Fruit fly (Drosophila melanogaster) whole organism, prepupa: ENCODE measurements around the gene cdi.

Source experiments
- Blimp-1 ChIP-seq: fragments of 200-800 bp; sonication (Bioruptor generic); optimal IDR thresholded peaks from 3 replicates; lab custom pipeline; 2017; ENCODE audit warnings: missing biosample characterization, missing genetic modification characterization, mild to moderate bottlenecking, moderate library complexity, missing genetic modification reagents
- CG10669 ChIP-seq: fragments of 200-800 bp; sonication (Bioruptor generic); optimal IDR thresholded peaks from 3 replicates; lab custom pipeline; 2018; ENCODE audit warnings: missing biosample characterization, mild to moderate bottlenecking, missing genetic modification characterization, moderate library complexity
- CG11294 ChIP-seq: fragments of 200-800 bp; sonication (Bioruptor generic); IDR thresholded peaks from 2 replicates; pipeline ENCODE4 v1.3.6; 2022; ENCODE audit warnings: missing biosample characterization, missing genetic modification characterization
- CG11762 ChIP-seq: fragments of 200-800 bp; sonication (Bioruptor generic); optimal IDR thresholded peaks from 3 replicates; lab custom pipeline; 2016; ENCODE audit warnings: missing biosample characterization, missing genetic modification characterization; ENCODE audit not compliant: insufficient read depth
- CG11902 ChIP-seq: fragments of 200-800 bp; sonication (Bioruptor generic); optimal IDR thresholded peaks from 3 replicates; lab custom pipeline; 2016; ENCODE audit warnings: missing biosample characterization, missing genetic modification characterization
- CG15336 ChIP-seq: fragments of 200-800 bp; sonication (Bioruptor generic); IDR thresholded peaks from 2 replicates; pipeline ENCODE4 v1.3.6; 2022; ENCODE audit warnings: missing biosample characterization, missing genetic modification characterization
- CG1621 ChIP-seq: fragments of 200-800 bp; sonication (Bioruptor generic); optimal IDR thresholded peaks from 3 replicates; lab custom pipeline; 2018; ENCODE audit warnings: missing biosample characterization, mild to moderate bottlenecking, missing genetic modification characterization
- CG16779 ChIP-seq: fragments of 200-800 bp; sonication (Bioruptor generic); optimal IDR thresholded peaks from 3 replicates; lab custom pipeline; 2017; ENCODE audit warnings: missing biosample characterization, mild to moderate bottlenecking, missing genetic modification characterization
- CG3032 ChIP-seq: fragments of 200-800 bp; optimal IDR thresholded peaks from 2 replicates; lab custom pipeline; 2019; ENCODE audit warnings: missing biosample characterization, mild to moderate bottlenecking, missing genetic modification characterization, moderate library complexity
- CG31627 ChIP-seq: fragments of 200-800 bp; sonication (Bioruptor generic); optimal IDR thresholded peaks from 3 replicates; lab custom pipeline; 2016; ENCODE audit warnings: missing biosample characterization, missing genetic modification characterization
- CG32006 ChIP-seq: fragments of 200-800 bp; sonication (Bioruptor generic); optimal IDR thresholded peaks from 3 replicates; lab custom pipeline; 2017; ENCODE audit warnings: missing biosample characterization, mild to moderate bottlenecking, missing genetic modification characterization
- CG3919 ChIP-seq: fragments of 200-800 bp; sonication (Bioruptor generic); optimal IDR thresholded peaks from 3 replicates; lab custom pipeline; 2016; ENCODE audit warnings: missing biosample characterization, missing genetic modification characterization
- CG4318 ChIP-seq: fragments of 200-800 bp; sonication (Bioruptor generic); optimal IDR thresholded peaks from 3 replicates; lab custom pipeline; 2017; ENCODE audit warnings: missing biosample characterization, mild to moderate bottlenecking, missing genetic modification characterization
- CG6163 ChIP-seq: fragments of 200-800 bp; sonication (Bioruptor generic); IDR thresholded peaks from 3 replicates; pipeline ENCODE4 v1.3.6; 2022; ENCODE audit warnings: missing biosample characterization, missing genetic modification characterization
- CG6276 ChIP-seq: fragments of 200-800 bp; sonication (Bioruptor generic); optimal IDR thresholded peaks from 2 replicates; lab custom pipeline; 2017; ENCODE audit warnings: missing biosample characterization, mild to moderate bottlenecking, missing genetic modification characterization
- CG6792 ChIP-seq: fragments of 200-800 bp; sonication (Bioruptor generic); optimal IDR thresholded peaks from 3 replicates; lab custom pipeline; 2016; ENCODE audit warnings: missing biosample characterization, missing genetic modification characterization
- CG6808 ChIP-seq: fragments of 200-800 bp; sonication (Bioruptor generic); optimal IDR thresholded peaks from 3 replicates; lab custom pipeline; 2017; ENCODE audit warnings: missing biosample characterization, missing genetic modification characterization, mild to moderate bottlenecking, moderate library complexity, missing genetic modification reagents
- CG6854 ChIP-seq: fragments of 200-800 bp; sonication (Bioruptor generic); optimal IDR thresholded peaks from 2 replicates; lab custom pipeline; 2017; ENCODE audit warnings: missing biosample characterization, mild to moderate bottlenecking, missing genetic modification characterization
- CG8119 ChIP-seq: fragments of 200-800 bp; sonication (Bioruptor generic); IDR thresholded peaks from 3 replicates; pipeline ENCODE4 v1.3.6; 2022; ENCODE audit warnings: missing biosample characterization, missing genetic modification characterization
- CG8319 ChIP-seq: fragments of 200-800 bp; sonication (Bioruptor generic); optimal IDR thresholded peaks from 3 replicates; lab custom pipeline; 2016; ENCODE audit warnings: missing biosample characterization, missing genetic modification characterization
- CG8632 ChIP-seq: fragments of 200-800 bp; sonication (Bioruptor generic); optimal IDR thresholded peaks from 3 replicates; lab custom pipeline; 2016; ENCODE audit warnings: missing biosample characterization, missing genetic modification characterization
- CG9139 ChIP-seq: fragments of 200-800 bp; sonication (Bioruptor generic); optimal IDR thresholded peaks from 3 replicates; lab custom pipeline; 2017; ENCODE audit warnings: missing biosample characterization, mild to moderate bottlenecking, missing genetic modification characterization
- Eip75B ChIP-seq: fragments of 200-800 bp; sonication (Bioruptor generic); optimal IDR thresholded peaks from 3 replicates; lab custom pipeline; 2016; ENCODE audit warnings: missing biosample characterization, missing genetic modification characterization
- Eip78C ChIP-seq: fragments of 200-800 bp; sonication (Bioruptor generic); peaks from one replicate; lab custom pipeline; 2016; ENCODE audit warnings: missing biosample characterization, missing genetic modification characterization
- Eip93F ChIP-seq: fragments of 200-800 bp; sonication (Bioruptor generic); optimal IDR thresholded peaks from 2 replicates; lab custom pipeline; 2016; ENCODE audit warnings: missing biosample characterization, mild to moderate bottlenecking, missing genetic modification characterization
- Ets21C ChIP-seq: fragments of 200-800 bp; sonication (Bioruptor generic); optimal IDR thresholded peaks from 3 replicates; lab custom pipeline; 2016; ENCODE audit warnings: missing biosample characterization, missing genetic modification characterization
- Ets96B ChIP-seq: fragments of 200-800 bp; optimal IDR thresholded peaks from 2 replicates; lab custom pipeline; 2019; ENCODE audit warnings: missing biosample characterization, mild to moderate bottlenecking, missing genetic modification characterization, moderate library complexity
- Gug ChIP-seq: fragments of 200-800 bp; sonication (Bioruptor generic); IDR thresholded peaks from 2 replicates; pipeline ENCODE4 v1.3.6; 2022; ENCODE audit warnings: missing biosample characterization, missing genetic modification characterization
- Hr38 ChIP-seq: sonication (Bioruptor generic); optimal IDR thresholded peaks from 2 replicates; lab custom pipeline; 2016; ENCODE audit warnings: missing biosample characterization, missing genetic modification characterization
- Hr4 ChIP-seq: fragments of 200-800 bp; sonication (Bioruptor generic); optimal IDR thresholded peaks from 3 replicates; lab custom pipeline; 2016; ENCODE audit warnings: missing biosample characterization, missing genetic modification characterization
- Lpt ChIP-seq: fragments of 200-800 bp; sonication (Bioruptor generic); optimal IDR thresholded peaks from 3 replicates; lab custom pipeline; 2016; ENCODE audit warnings: missing biosample characterization, missing genetic modification characterization
- OdsH ChIP-seq: fragments of 200-800 bp; sonication (Bioruptor generic); optimal IDR thresholded peaks from 3 replicates; lab custom pipeline; 2016; ENCODE audit warnings: missing biosample characterization, missing genetic modification characterization
- Smox ChIP-seq: fragments of 200-800 bp; sonication (Bioruptor generic); optimal IDR thresholded peaks from 3 replicates; lab custom pipeline; 2016; ENCODE audit warnings: missing biosample characterization, missing genetic modification characterization
- Sox102F ChIP-seq: fragments of 200-800 bp; sonication (Bioruptor generic); optimal IDR thresholded peaks from 2 replicates; lab custom pipeline; 2016; ENCODE audit warnings: missing biosample characterization, mild to moderate bottlenecking, missing genetic modification characterization
- Sox14 ChIP-seq: fragments of 200-800 bp; sonication (Bioruptor generic); optimal IDR thresholded peaks from 3 replicates; lab custom pipeline; 2016; ENCODE audit warnings: missing biosample characterization, missing genetic modification characterization
- Sox15 ChIP-seq: fragments of 200-800 bp; sonication (Bioruptor generic); optimal IDR thresholded peaks from 3 replicates; lab custom pipeline; 2016; ENCODE audit warnings: missing biosample characterization, missing genetic modification characterization
- acj6 ChIP-seq: fragments of 200-800 bp; sonication (Bioruptor generic); optimal IDR thresholded peaks from 3 replicates; lab custom pipeline; 2016; ENCODE audit warnings: missing biosample characterization, missing genetic modification characterization
- dac ChIP-seq: fragments of 200-800 bp; sonication (Bioruptor generic); optimal IDR thresholded peaks from 2 replicates; lab custom pipeline; 2017; ENCODE audit warnings: missing biosample characterization, mild to moderate bottlenecking, missing genetic modification characterization
- dsx ChIP-seq: fragments of 200-800 bp; optimal IDR thresholded peaks from 3 replicates; lab custom pipeline; 2019; ENCODE audit warnings: missing biosample characterization, mild to moderate bottlenecking, missing genetic modification characterization, moderate library complexity; ENCODE audit not compliant: poor library complexity, severe bottlenecking
- eg ChIP-seq: fragments of 200-800 bp; sonication (Bioruptor generic); IDR thresholded peaks from 3 replicates; pipeline ENCODE4 v1.3.6; 2022; ENCODE audit warnings: missing biosample characterization, missing genetic modification characterization
- esn ChIP-seq: fragments of 200-800 bp; sonication (Bioruptor generic); optimal IDR thresholded peaks from 2 replicates; lab custom pipeline; 2016; ENCODE audit warnings: missing biosample characterization, mild to moderate bottlenecking, missing genetic modification characterization, moderate library complexity
- fd59A ChIP-seq: fragments of 200-800 bp; sonication (Bioruptor generic); optimal IDR thresholded peaks from 2 replicates; lab custom pipeline; 2017; ENCODE audit warnings: missing biosample characterization, mild to moderate bottlenecking, missing genetic modification characterization, missing genetic modification reagents
- fd85E ChIP-seq: fragments of 200-800 bp; sonication (Bioruptor generic); optimal IDR thresholded peaks from 3 replicates; lab custom pipeline; 2016; ENCODE audit warnings: missing biosample characterization, missing genetic modification characterization
- fkh ChIP-seq: fragments of 200-800 bp; sonication (Bioruptor generic); optimal IDR thresholded peaks from 3 replicates; lab custom pipeline; 2017; ENCODE audit warnings: missing biosample characterization, mild to moderate bottlenecking, missing genetic modification characterization, moderate library complexity
- net ChIP-seq: fragments of 200-800 bp; sonication (Bioruptor generic); optimal IDR thresholded peaks from 3 replicates; lab custom pipeline; 2016; ENCODE audit warnings: missing biosample characterization, missing genetic modification characterization
- pdm3 ChIP-seq: fragments of 200-800 bp; sonication (Bioruptor generic); optimal IDR thresholded peaks from 3 replicates; lab custom pipeline; 2016; ENCODE audit warnings: missing biosample characterization, missing genetic modification characterization
- salr ChIP-seq, 2 experiments: fragments of 200-800 bp; sonication (Bioruptor generic); optimal IDR thresholded peaks; 3 replicates each; lab custom pipeline; 2016 to 2018; ENCODE audit warnings: missing biosample characterization in 2 of 2, missing genetic modification characterization in 2 of 2, mild to moderate bottlenecking in 1 of 2
- spab ChIP-seq: fragments of 200-800 bp; sonication (Bioruptor generic); optimal IDR thresholded peaks from 2 replicates; lab custom pipeline; 2017; ENCODE audit warnings: missing biosample characterization, mild to moderate bottlenecking, missing genetic modification characterization, missing genetic modification reagents
- ss ChIP-seq, 2 experiments: fragments of 200-800 bp; sonication (Bioruptor generic); optimal IDR thresholded peaks; 2 replicates in 1 of 2; 3 replicates in 1 of 2; lab custom pipeline; 2017 to 2018; ENCODE audit warnings: mild to moderate bottlenecking in 2 of 2, missing biosample characterization in 2 of 2, missing genetic modification characterization in 2 of 2, moderate library complexity in 1 of 2
- svp ChIP-seq: fragments of 200-800 bp; sonication (Bioruptor generic); peaks from one replicate; lab custom pipeline; 2016; ENCODE audit warnings: missing biosample characterization, missing genetic modification characterization
- topi ChIP-seq: fragments of 200-800 bp; sonication (Bioruptor generic); optimal IDR thresholded peaks from 3 replicates; lab custom pipeline; 2016; ENCODE audit warnings: missing biosample characterization, missing genetic modification characterization
- vri ChIP-seq: fragments of 200-800 bp; sonication (Bioruptor generic); optimal IDR thresholded peaks from 3 replicates; lab custom pipeline; 2016; ENCODE audit warnings: missing biosample characterization, mild to moderate bottlenecking, missing genetic modification characterization

cdi gene

dm6 chr3R:19064037-19064664 lies 29.9 kb downstream of the cdi start:
- no peak for TF ChIP-seq CG11294 (GFP tag; lab: Robert Waterston, UW)
- no peak for TF ChIP-seq Hr38 (GFP tag; lab: Kevin White, UChicago)
- TF ChIP-seq eg (GFP tag; lab: Robert Waterston, UW) = no peak
- no peak for TF ChIP-seq CG11902 (GFP tag; lab: Kevin White, UChicago)
- TF ChIP-seq fd85E (GFP tag; lab: Kevin White, UChicago) = no peak
- TF ChIP-seq CG3919 (GFP tag; lab: Kevin White, UChicago) = no peak
- TF ChIP-seq CG4318 (GFP tag; lab: Kevin White, UChicago) = no peak
- no peak for TF ChIP-seq spab (GFP tag; lab: Kevin White, UChicago)
- no peak for TF ChIP-seq CG1621 (tag; lab: Kevin White, UChicago)
- peak; percentile 20 for TF ChIP-seq Smox
- TF ChIP-seq CG6792 = no peak
- peak; percentile 48; the same call in 1 of the 3 replicates for TF ChIP-seq CG8119 (GFP tag; lab: Robert Waterston, UW)
- TF ChIP-seq Ets96B (tag; lab: Kevin White, UChicago) = no peak
- no peak for TF ChIP-seq pdm3 (GFP tag; lab: Kevin White, UChicago)
- no peak for TF ChIP-seq Gug (GFP tag; lab: Robert Waterston, UW)
- TF ChIP-seq Sox102F (GFP tag; lab: Kevin White, UChicago) = peak; percentile 60
- no peak for TF ChIP-seq fd59A (GFP tag; lab: Kevin White, UChicago)
- no peak for TF ChIP-seq OdsH
- TF ChIP-seq acj6 (GFP tag; lab: Kevin White, UChicago) = no peak
- no peak for TF ChIP-seq CG15336 (GFP tag; lab: Robert Waterston, UW)
- peak; percentile 21 for TF ChIP-seq CG8632 (GFP tag; lab: Kevin White, UChicago)
- no peak for TF ChIP-seq Lpt (GFP tag; lab: Kevin White, UChicago)
- no peak for TF ChIP-seq Sox14 (GFP tag; lab: Kevin White, UChicago)
- no peak for TF ChIP-seq CG31627 (GFP tag; lab: Kevin White, UChicago)
- no peak for TF ChIP-seq CG3032 (tag; lab: Kevin White, UChicago)
- TF ChIP-seq dsx = no peak
- TF ChIP-seq CG16779 (tag; lab: Kevin White, UChicago) = peak; percentile 5
- TF ChIP-seq Hr4 = no peak
- peak; percentile 37 for TF ChIP-seq topi (GFP tag; lab: Kevin White, UChicago)
- TF ChIP-seq fkh (GFP tag; lab: Kevin White, UChicago) = no peak
- TF ChIP-seq CG6808 (GFP tag; lab: Kevin White, UChicago) = no peak
- TF ChIP-seq CG10669 (GFP tag; lab: Kevin White, UChicago) = no peak
- TF ChIP-seq Sox15 (GFP tag; lab: Kevin White, UChicago) = no peak
- TF ChIP-seq vri (GFP tag; lab: Kevin White, UChicago) = peak; percentile 52
- peak; percentile 42 for TF ChIP-seq CG6276
- peak; percentile 77 for TF ChIP-seq Eip78C (GFP tag; lab: Kevin White, UChicago)
- peak; percentile 99 for TF ChIP-seq Blimp-1
- TF ChIP-seq net (GFP tag; lab: Kevin White, UChicago) = no peak
- TF ChIP-seq CG8319 (GFP tag; lab: Kevin White, UChicago) = no peak
- peak; percentile 48; the same call in 2 of the 3 replicates for TF ChIP-seq CG6163 (GFP tag; lab: Robert Waterston, UW)
- no peak for TF ChIP-seq CG11762 (GFP tag; lab: Kevin White, UChicago)
- no peak for TF ChIP-seq salr (GFP tag; optimal IDR thresholded peaks at IDR 0.05; lab: Kevin White, UChicago)
- TF ChIP-seq CG6854 = peak; percentile 88
- peak; percentile 41 for TF ChIP-seq esn
- no peak for TF ChIP-seq ss (GFP tag; optimal IDR thresholded peaks at IDR 0.05; lab: Kevin White, UChicago)
- TF ChIP-seq Eip93F (GFP tag; lab: Kevin White, UChicago) = no peak
- no peak for TF ChIP-seq CG9139 (GFP tag; lab: Kevin White, UChicago)
- no peak for TF ChIP-seq Eip75B (GFP tag; lab: Kevin White, UChicago)
- peak; percentile 59 for TF ChIP-seq svp (GFP tag; lab: Kevin White, UChicago)
- TF ChIP-seq CG32006 (GFP tag; lab: Kevin White, UChicago) = no peak
- no peak for TF ChIP-seq Ets21C (GFP tag; lab: Kevin White, UChicago)
- TF ChIP-seq dac (GFP tag; lab: Kevin White, UChicago) = no peak
